Worm (Caenorhabditis elegans): ENCODE data around the gene K08F9.3.

K08F9.3 gene

DNA sequence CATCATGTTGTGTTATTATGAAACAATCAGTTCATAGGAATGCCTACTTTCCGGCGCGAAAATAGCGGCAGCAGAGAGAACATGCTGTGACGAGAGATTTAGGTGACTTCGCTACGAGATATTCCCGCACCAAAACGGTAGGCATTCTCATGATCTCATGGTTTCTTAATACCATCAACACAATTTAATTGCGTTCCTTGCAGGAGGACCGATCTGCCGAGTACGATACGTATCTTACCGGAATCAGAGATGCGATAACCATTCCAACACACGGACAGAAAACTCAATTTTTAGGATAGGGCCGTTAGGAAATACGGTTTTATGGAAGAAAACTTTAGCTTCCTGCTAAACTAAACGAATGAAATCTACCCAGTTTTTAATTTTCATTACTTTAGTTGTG lies 8.5 kb downstream of the K08F9.3 start, which contains the start of gene T09F5.1:
Gene T09F5.1, plus strand, starts transcription at position 301 of the 400 bp plus-strand sequence.
- TF ChIP-seq bed-3 (GFP tag; optimal IDR thresholded peaks at IDR 0.05) (no peak), elt-1 (tag; optimal IDR thresholded peaks at IDR 0.05; ENCODE audit: borderline replicate concordance, insufficient read depth) (peak; percentile 60)

DNA sequence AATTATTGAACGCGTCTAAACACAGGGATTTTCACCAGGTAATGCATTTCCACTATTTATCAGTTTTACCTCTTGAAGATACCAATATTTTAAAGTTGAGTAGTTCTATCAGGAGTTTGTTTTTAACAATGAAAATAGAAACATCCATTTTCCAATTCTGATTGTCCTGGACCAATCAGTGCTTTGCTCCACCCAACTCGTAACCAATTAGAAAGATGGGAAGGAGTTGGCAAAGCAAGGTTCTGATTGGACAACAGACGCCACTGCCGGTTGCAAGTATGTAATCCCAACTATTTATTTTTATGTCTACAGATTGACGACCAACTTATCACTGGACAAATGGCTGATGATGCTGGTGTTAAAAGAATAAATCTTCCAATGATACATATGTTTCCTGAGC lies 9.8 kb downstream of the K08F9.3 start:
- TF ChIP-seq ceh-39 (tag; optimal IDR thresholded peaks at IDR 0.05) (no peak), nhr-76 (tag; optimal IDR thresholded peaks at IDR 0.05) (no peak), cnd-1 (tag; optimal IDR thresholded peaks at IDR 0.05) (no peak), nhr-28 (tag; optimal IDR thresholded peaks at IDR 0.05) (no peak), snpc-4 (tag; optimal IDR thresholded peaks at IDR 0.05) (no peak), unc-39 (tag; optimal IDR thresholded peaks at IDR 0.05) (no peak)

- no peak for TF ChIP-seq bed-3 (GFP tag; optimal IDR thresholded peaks at IDR 0.05)
- TF ChIP-seq nhr-28 (tag; optimal IDR thresholded peaks at IDR 0.05) = no peak
Observed at ce11 chrV:15150661-15151060, 10.3 kb downstream of the K08F9.3 start, which contains the start of gene T09F5.2. TSS of gene T09F5.2 (plus strand) at chrV:15150961.

DNA sequence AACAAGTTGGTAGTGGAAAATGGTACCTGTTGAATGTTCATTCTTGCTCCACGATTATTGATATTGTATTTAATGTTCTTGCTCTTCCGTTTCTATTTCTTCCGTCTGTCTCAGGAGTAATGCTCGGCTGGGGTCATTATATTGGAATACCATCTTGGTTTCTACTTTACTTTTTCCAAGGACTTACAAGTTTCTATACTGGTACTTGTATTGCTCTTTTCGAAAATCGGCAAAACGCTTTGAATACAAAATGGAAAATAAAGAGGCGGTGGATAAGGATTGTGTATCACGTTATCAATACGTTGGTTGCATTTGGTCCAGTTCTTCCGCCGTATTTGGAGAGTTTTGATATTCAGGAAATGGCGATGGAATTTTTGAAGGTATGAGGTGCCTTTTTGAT lies 11.7 kb downstream of the K08F9.3 start:
- no peak for TF ChIP-seq elt-1 (tag; optimal IDR thresholded peaks at IDR 0.05; ENCODE audit: borderline replicate concordance, insufficient read depth)
- TF ChIP-seq hlh-1 (tag; optimal IDR thresholded peaks at IDR 0.05) = no peak
- no peak for TF ChIP-seq elt-3 (tag; optimal IDR thresholded peaks at IDR 0.05)
- TF ChIP-seq M03D4.4 (tag; optimal IDR thresholded peaks at IDR 0.05) = no peak
- TF ChIP-seq ztf-11 (tag; optimal IDR thresholded peaks at IDR 0.05) = no peak
- no peak for TF ChIP-seq unc-62 (GFP tag; optimal IDR thresholded peaks at IDR 0.05)
- TF ChIP-seq drap-1 (GFP tag; optimal IDR thresholded peaks at IDR 0.05) = no peak
- no peak for TF ChIP-seq lin-32 (GFP tag; optimal IDR thresholded peaks at IDR 0.05)
- TF ChIP-seq pha-4 (tag; optimal IDR thresholded peaks at IDR 0.05) = no peak
- TF ChIP-seq tbx-8 (GFP tag; optimal IDR thresholded peaks at IDR 0.05) = no peak

DNA sequence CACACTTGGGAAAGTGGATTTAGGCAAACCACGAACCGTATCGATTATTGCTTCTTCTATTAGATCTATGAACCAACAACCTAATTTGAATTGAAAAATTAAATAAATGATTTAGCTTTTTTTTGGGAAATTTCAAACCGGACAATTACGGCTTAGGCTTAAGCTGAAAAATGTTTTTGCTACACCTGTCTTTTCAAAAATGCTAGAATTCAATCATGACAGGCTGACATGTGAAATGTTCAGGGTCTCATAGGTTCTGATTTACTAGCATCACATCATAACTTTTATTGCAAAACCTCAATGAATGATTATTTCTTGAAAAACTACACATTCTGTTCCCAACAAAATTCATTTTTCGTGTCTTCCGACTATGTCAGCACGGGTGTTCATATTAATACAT lies 12.9 kb downstream of the K08F9.3 start, which contains the start of gene srh-55:
Gene srh-55, plus strand, starts transcription at position 301 of the 400 bp plus-strand sequence.
- no peak for TF ChIP-seq flh-1 (GFP tag; optimal IDR thresholded peaks at IDR 0.05)
- TF ChIP-seq ceh-43 (GFP tag; optimal IDR thresholded peaks at IDR 0.05) = no peak
- no peak for TF ChIP-seq pha-4 (tag; optimal IDR thresholded peaks at IDR 0.05)
- TF ChIP-seq lin-32 (GFP tag; optimal IDR thresholded peaks at IDR 0.05) = no peak
- no peak for TF ChIP-seq ceh-39 (tag; optimal IDR thresholded peaks at IDR 0.05)
- TF ChIP-seq nhr-2 (tag; optimal IDR thresholded peaks at IDR 0.05) = no peak
- TF ChIP-seq tbx-8 (GFP tag; optimal IDR thresholded peaks at IDR 0.05) = no peak
- no peak for TF ChIP-seq nhr-28 (tag; optimal IDR thresholded peaks at IDR 0.05)
- no peak for TF ChIP-seq elt-1 (tag; optimal IDR thresholded peaks at IDR 0.05; ENCODE audit: borderline replicate concordance, insufficient read depth)

DNA sequence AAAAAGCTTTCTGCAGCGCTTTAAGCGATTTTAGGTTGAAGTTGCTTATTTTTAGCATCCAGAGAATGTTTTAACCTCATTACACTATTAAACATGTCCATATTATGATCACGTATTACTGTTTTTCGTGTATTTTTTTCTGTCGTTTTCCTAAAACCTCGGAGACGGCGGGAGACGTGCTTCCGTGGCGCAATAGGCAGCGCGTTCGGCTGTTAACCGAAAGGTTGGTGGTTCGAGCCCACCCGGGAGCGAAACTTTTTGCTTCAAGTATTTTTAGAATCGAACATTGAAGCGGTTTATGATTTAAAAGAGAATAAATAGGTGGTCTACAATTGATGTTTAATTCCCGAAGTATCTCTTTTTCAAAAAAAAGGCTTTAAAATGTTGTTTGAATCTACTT lies 16.2 kb downstream of the K08F9.3 start:
- TF ChIP-seq lin-13 (tag; optimal IDR thresholded peaks at IDR 0.05) (no peak), unc-62 (GFP tag; optimal IDR thresholded peaks at IDR 0.05) (no peak), nhr-12 (tag; optimal IDR thresholded peaks at IDR 0.05) (no peak), bed-3 (GFP tag; optimal IDR thresholded peaks at IDR 0.05) (no peak), drap-1 (GFP tag; optimal IDR thresholded peaks at IDR 0.05) (no peak), mls-2 (tag; optimal IDR thresholded peaks at IDR 0.05) (no peak), unc-39 (tag; optimal IDR thresholded peaks at IDR 0.05) (no peak), elt-1 (tag; optimal IDR thresholded peaks at IDR 0.05; ENCODE audit: borderline replicate concordance, insufficient read depth) (no peak), ceh-43 (GFP tag; optimal IDR thresholded peaks at IDR 0.05) (no peak), unc-120 (tag; optimal IDR thresholded peaks at IDR 0.05; ENCODE audit: poor library complexity, severe bottlenecking) (no peak), cnd-1 (tag; optimal IDR thresholded peaks at IDR 0.05) (no peak), nhr-237 (tag; optimal IDR thresholded peaks at IDR 0.05) (no peak), ceh-83 (GFP tag; optimal IDR thresholded peaks at IDR 0.05) (no peak), nhr-2 (tag; optimal IDR thresholded peaks at IDR 0.05) (no peak), pha-4 (tag; optimal IDR thresholded peaks at IDR 0.05) (no peak), nhr-28 (tag; optimal IDR thresholded peaks at IDR 0.05) (no peak)

ce11 chrV:15158691-15159090 lies 18.3 kb downstream of the K08F9.3 start, which contains the start of gene str-45:
TSS of gene str-45 (plus strand) at chrV:15158991.
- no peak for TF ChIP-seq bed-3 (GFP tag; optimal IDR thresholded peaks at IDR 0.05)
- TF ChIP-seq unc-39 (tag; optimal IDR thresholded peaks at IDR 0.05) = no peak
- TF ChIP-seq nhr-28 (tag; optimal IDR thresholded peaks at IDR 0.05) = no peak
- TF ChIP-seq nhr-76 (tag; optimal IDR thresholded peaks at IDR 0.05) = no peak
- TF ChIP-seq zip-8 (tag; optimal IDR thresholded peaks at IDR 0.05) = no peak
- TF ChIP-seq mab-5 (tag; optimal IDR thresholded peaks at IDR 0.05) = no peak
- no peak for TF ChIP-seq mls-2 (tag; optimal IDR thresholded peaks at IDR 0.05)
- TF ChIP-seq unc-62 (GFP tag; optimal IDR thresholded peaks at IDR 0.05) = no peak
- no peak for TF ChIP-seq nhr-237 (tag; optimal IDR thresholded peaks at IDR 0.05)
- TF ChIP-seq blmp-1 (tag; optimal IDR thresholded peaks at IDR 0.05) = no peak
- no peak for TF ChIP-seq ceh-43 (GFP tag; optimal IDR thresholded peaks at IDR 0.05)
- no peak for TF ChIP-seq mep-1 (tag; optimal IDR thresholded peaks at IDR 0.05)
- TF ChIP-seq sem-2 (GFP tag; optimal IDR thresholded peaks at IDR 0.05) = no peak
- no peak for TF ChIP-seq sptf-1 (tag; optimal IDR thresholded peaks at IDR 0.05)
